Worm (Caenorhabditis elegans): ENCODE measurements around the gene nspc-16.
A peak's percentile ranks its signal among the peaks of the same experiment; 100 is the strongest.

The nspc-16 gene

DNA sequence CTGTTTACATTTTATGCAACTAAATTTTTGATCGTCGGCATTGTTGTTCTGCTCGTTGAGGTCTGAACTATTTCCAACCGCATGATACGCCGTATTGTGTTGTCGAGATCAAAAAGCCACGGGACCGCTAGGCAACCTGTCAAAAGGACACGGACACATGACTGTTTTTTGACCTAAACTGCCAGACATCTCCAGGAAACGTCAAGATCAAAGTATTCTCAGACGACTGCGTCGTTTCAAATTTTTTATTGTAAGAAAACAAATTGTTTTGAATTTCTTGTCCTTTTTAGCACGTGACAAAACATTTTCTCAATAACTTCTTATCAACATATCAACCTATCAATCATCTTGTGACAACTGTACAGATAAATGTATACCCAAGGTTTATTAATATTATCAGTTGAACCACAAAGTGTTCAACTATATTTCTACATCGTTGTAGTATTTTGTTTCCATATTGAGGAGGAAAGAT, 21.2 kb upstream of the nspc-16 start (continued):
- peak; percentile 52 for TF ChIP-seq tbx-2 (tag; optimal IDR thresholded peaks at IDR 0.05)
- peak; percentile 71 for TF ChIP-seq snu-23 (GFP tag; optimal IDR thresholded peaks at IDR 0.05)

DNA sequence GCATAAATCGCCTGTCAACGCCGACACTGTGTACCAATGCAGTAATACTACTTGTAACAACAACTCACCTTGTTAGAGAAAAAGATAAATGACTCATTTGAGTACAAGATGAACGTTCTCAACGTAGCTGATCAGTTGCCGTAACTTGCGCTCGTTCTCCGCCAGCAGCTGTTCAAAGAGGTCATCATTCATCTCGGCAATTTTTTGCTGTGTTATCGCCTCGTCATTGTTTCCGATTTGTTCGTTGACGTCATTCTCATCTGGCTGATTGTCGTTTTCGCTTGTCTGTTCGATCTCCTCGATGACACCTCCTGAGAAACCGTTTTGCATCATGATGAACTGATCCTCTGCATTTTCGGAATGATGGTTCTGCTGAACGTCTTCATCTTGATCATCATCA, 20.1 kb upstream of the nspc-16 start:
- no peak for TF ChIP-seq ama-1 (optimal IDR thresholded peaks at IDR 0.05)
- TF ChIP-seq isw-1 (GFP tag; IDR thresholded peaks at IDR 0.05) = no peak
- TF ChIP-seq nhr-71 (tag; optimal IDR thresholded peaks at IDR 0.05) = peak; percentile 34
- TF ChIP-seq nhr-28 (tag; optimal IDR thresholded peaks at IDR 0.05) = no peak
- peak; percentile 28 for TF ChIP-seq rnt-1 (tag; optimal IDR thresholded peaks at IDR 0.05)
- TF ChIP-seq ztf-4 (tag; optimal IDR thresholded peaks at IDR 0.05) = no peak
- TF ChIP-seq unc-98 (GFP tag; IDR thresholded peaks at IDR 0.05) = no peak
- TF ChIP-seq ztf-11 (tag; optimal IDR thresholded peaks at IDR 0.05) = no peak
- TF ChIP-seq lin-14 (GFP tag; optimal IDR thresholded peaks at IDR 0.05) = peak; percentile 47
- TF ChIP-seq pax-3 (tag; optimal IDR thresholded peaks at IDR 0.05) = no peak
- peak; percentile 40 for TF ChIP-seq blmp-1 (tag; optimal IDR thresholded peaks at IDR 0.05)
- no peak for TF ChIP-seq swsn-7 (tag; optimal IDR thresholded peaks at IDR 0.05)
- no peak for TF ChIP-seq ets-5 (GFP tag; IDR thresholded peaks at IDR 0.05)
- no peak for TF ChIP-seq egl-13 (tag; optimal IDR thresholded peaks at IDR 0.05)
- TF ChIP-seq nhr-47 (tag; optimal IDR thresholded peaks at IDR 0.05) = no peak
- no peak for TF ChIP-seq lin-39 (tag; optimal IDR thresholded peaks at IDR 0.05)
- TF ChIP-seq hlh-4 (tag; optimal IDR thresholded peaks at IDR 0.05) = no peak
- no peak for TF ChIP-seq irx-1 (tag; optimal IDR thresholded peaks at IDR 0.05)

DNA sequence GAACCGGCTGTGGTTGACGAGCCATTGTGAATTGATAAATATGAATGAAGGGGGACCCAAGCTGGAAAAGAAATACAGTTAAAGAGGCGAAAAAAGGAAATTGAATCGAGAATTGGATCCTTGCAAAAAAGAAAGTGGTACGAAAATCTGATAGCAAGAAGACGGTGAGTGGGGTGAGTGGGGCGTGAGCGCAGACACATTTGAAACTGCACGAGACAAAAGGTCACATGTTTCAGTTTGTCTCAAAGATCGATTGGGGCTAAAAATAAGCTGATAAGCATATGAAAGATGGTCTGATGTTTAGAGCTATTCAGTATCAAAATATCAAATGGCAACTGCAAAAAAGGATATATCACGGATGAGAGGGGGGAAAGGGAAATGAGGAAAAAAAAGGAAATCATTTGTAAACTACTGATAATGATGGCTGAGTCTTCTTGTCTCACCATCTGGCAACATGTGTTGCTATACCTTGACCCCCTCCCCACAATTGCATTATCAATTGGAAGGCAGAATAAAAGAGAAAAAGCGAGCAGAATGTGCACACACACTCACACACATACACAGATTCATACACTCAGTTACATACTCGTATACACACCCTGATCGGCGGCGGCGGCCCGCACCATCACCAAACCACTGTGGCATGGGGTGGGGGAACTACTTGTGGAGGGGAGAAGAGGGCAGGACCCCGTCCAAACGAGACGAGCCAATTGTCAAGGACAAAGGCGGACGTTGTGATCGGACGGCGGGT, 19.4 kb upstream of the nspc-16 start, which contains the start of gene M163.1:
M163.1 (minus strand) TSS at position 25 of the 751 bp plus-strand sequence.
- TF ChIP-seq rnt-1 (tag; optimal IDR thresholded peaks at IDR 0.05) = peak; percentile 22
- no peak for TF ChIP-seq efl-1 (optimal IDR thresholded peaks at IDR 0.05)
- no peak for TF ChIP-seq efl-1 (GFP tag; optimal IDR thresholded peaks at IDR 0.05 in 1 of 2)
- no peak for TF ChIP-seq nhr-12 (tag; optimal IDR thresholded peaks at IDR 0.05)
- TF ChIP-seq unc-98 (GFP tag; IDR thresholded peaks at IDR 0.05) = no peak
- no peak for TF ChIP-seq nhr-28 (tag; optimal IDR thresholded peaks at IDR 0.05)
- no peak for TF ChIP-seq hlh-4 (tag; optimal IDR thresholded peaks at IDR 0.05)
- TF ChIP-seq xbp-1 (tag; optimal IDR thresholded peaks at IDR 0.05) = no peak
- no peak for TF ChIP-seq elt-3 (tag; optimal IDR thresholded peaks at IDR 0.05)
- TF ChIP-seq nhr-71 (tag; optimal IDR thresholded peaks at IDR 0.05) = peak; percentile 52
- TF ChIP-seq pqm-1 (tag; optimal IDR thresholded peaks at IDR 0.05) = no peak
- no peak for TF ChIP-seq dpl-1 (GFP tag; optimal IDR thresholded peaks at IDR 0.05)
- no peak for TF ChIP-seq hpl-2 (GFP tag; optimal IDR thresholded peaks at IDR 0.05)
- TF ChIP-seq unc-86 (tag; optimal IDR thresholded peaks at IDR 0.05) = no peak
- TF ChIP-seq mab-9 (GFP tag; IDR thresholded peaks at IDR 0.05) = no peak
- TF ChIP-seq elt-2 (tag; optimal IDR thresholded peaks at IDR 0.05) = peak; percentile 31
- no peak for TF ChIP-seq lir-3 (tag; optimal IDR thresholded peaks at IDR 0.05; ENCODE audit: poor library complexity)
- no peak for TF ChIP-seq tbx-2 (tag; optimal IDR thresholded peaks at IDR 0.05)
- no peak for TF ChIP-seq zag-1 (tag; optimal IDR thresholded peaks at IDR 0.05)
- TF ChIP-seq lin-39 (tag; optimal IDR thresholded peaks at IDR 0.05) = no peak
- no peak for TF ChIP-seq swsn-7 (tag; optimal IDR thresholded peaks at IDR 0.05)
- no peak for TF ChIP-seq sptf-1 (tag; optimal IDR thresholded peaks at IDR 0.05)
- TF ChIP-seq lin-35 (GFP tag; optimal IDR thresholded peaks at IDR 0.05) = no peak
- TF ChIP-seq fkh-8 (tag; optimal IDR thresholded peaks at IDR 0.05) = no peak
- TF ChIP-seq nhr-76 (tag; optimal IDR thresholded peaks at IDR 0.05) = no peak
- TF ChIP-seq ztf-11 (tag; optimal IDR thresholded peaks at IDR 0.05) = peak in 1 of 2 experiments; percentile 30
- no peak for TF ChIP-seq nhr-237 (tag; optimal IDR thresholded peaks at IDR 0.05)
- TF ChIP-seq snu-23 (GFP tag; optimal IDR thresholded peaks at IDR 0.05) = no peak
- no peak for TF ChIP-seq C16A3.4 (tag; optimal IDR thresholded peaks at IDR 0.05)
- TF ChIP-seq nhr-85 (tag) = peak; percentile 73
- TF ChIP-seq nhr-20 (tag; optimal IDR thresholded peaks at IDR 0.05) = peak; percentile 52
- TF ChIP-seq nhr-19 (GFP tag; conservative IDR thresholded peaks at IDR 0.05) = peak; percentile 37
- TF ChIP-seq tlp-1 (tag; optimal IDR thresholded peaks at IDR 0.05) = no peak
- no peak for TF ChIP-seq ceh-90 (tag; optimal IDR thresholded peaks at IDR 0.05)
- no peak for TF ChIP-seq sup-37 (GFP tag; optimal IDR thresholded peaks at IDR 0.05)
- TF ChIP-seq ztf-4 (tag; optimal IDR thresholded peaks at IDR 0.05) = no peak
- no peak for TF ChIP-seq nhr-84 (tag; optimal IDR thresholded peaks at IDR 0.05)
- TF ChIP-seq unc-130 (tag; optimal IDR thresholded peaks at IDR 0.05) = peak; percentile 3
- TF ChIP-seq vab-15 (tag; optimal IDR thresholded peaks at IDR 0.05) = no peak
- TF ChIP-seq egl-13 (tag; optimal IDR thresholded peaks at IDR 0.05) = no peak
